Worm (Caenorhabditis elegans) whole organism, L2 larva: ENCODE measurements around the gene T01G5.7.

Experiments
- fos-1 ChIP-seq: fragments of 150-350 bp; optimal IDR thresholded peaks from 2 replicates; lab custom pipeline; 2014; ENCODE audit warnings: missing biosample characterization, missing genetic modification characterization
- zag-1 ChIP-seq: fragments of 150-350 bp; optimal IDR thresholded peaks from 2 replicates; lab custom pipeline; 2014; ENCODE audit warnings: missing biosample characterization, missing genetic modification characterization

ce11 chrV:15147776-15148175 lies 36.0 kb downstream of the T01G5.7 start, which contains the start of gene T09F5.20:
- TF ChIP-seq zag-1 (no peak), fos-1 (no peak)
